Worm (Caenorhabditis elegans) whole organism, late embryonic: Measurements from ENCODE around the gene T05C1.2.

Experiments used
- C38D4.7 ChIP-seq: fragments of 200-800 bp; sonication (Bioruptor generic); optimal IDR thresholded peaks from 2 replicates; lab custom pipeline; 2018; ENCODE audit warnings: mild to moderate bottlenecking, missing genetic modification characterization, moderate library complexity, missing compliant biosample characterization
- F13H6.1 ChIP-seq: sonication (generic microtip); optimal IDR thresholded peaks from 2 replicates; lab custom pipeline; 2016; ENCODE audit warnings: missing genetic modification characterization, missing compliant biosample characterization
- K09A11.1 ChIP-seq: sonication (generic microtip); optimal IDR thresholded peaks from 2 replicates; lab custom pipeline; 2017; ENCODE audit warnings: antibody characterized with exemption, mild to moderate bottlenecking, missing genetic modification characterization, missing compliant biosample characterization; ENCODE audit not compliant: insufficient read depth
- T23F11.4 ChIP-seq: fragments of 200-800 bp; sonication (Bioruptor generic); optimal IDR thresholded peaks from 2 replicates; lab custom pipeline; 2018; ENCODE audit warnings: mild to moderate bottlenecking, missing genetic modification characterization, missing compliant biosample characterization
- ahr-1 ChIP-seq: sonication (generic microtip); optimal IDR thresholded peaks from 2 replicates; lab custom pipeline; 2016; ENCODE audit warnings: missing genetic modification characterization, missing compliant biosample characterization
- ama-1 ChIP-seq: fragments of 150-350 bp; optimal IDR thresholded peaks from 2 replicates; lab custom pipeline; 2014
- ceh-14 ChIP-seq: sonication (generic microtip); optimal IDR thresholded peaks from 2 replicates; lab custom pipeline; 2016; ENCODE audit warnings: missing genotype, missing genetic modification characterization, missing compliant biosample characterization
- ceh-18 ChIP-seq: sonication (generic microtip); optimal IDR thresholded peaks from 2 replicates; lab custom pipeline; 2016; ENCODE audit warnings: missing genetic modification characterization, missing compliant biosample characterization
- ceh-2 ChIP-seq: sonication (generic microtip); optimal IDR thresholded peaks from 2 replicates; lab custom pipeline; 2016; ENCODE audit warnings: missing genotype, missing genetic modification characterization, missing compliant biosample characterization
- ceh-31 ChIP-seq: sonication (generic microtip); optimal IDR thresholded peaks from 2 replicates; lab custom pipeline; 2016; ENCODE audit warnings: missing genetic modification characterization, missing compliant biosample characterization
- ceh-45 ChIP-seq: fragments of 200-800 bp; sonication (Bioruptor generic); IDR thresholded peaks from 2 replicates; pipeline ENCODE4 v1.3.6; 2022; ENCODE audit warnings: missing genetic modification reagents, missing genetic modification characterization, missing compliant biosample characterization
- ceh-48 ChIP-seq: sonication (generic microtip); optimal IDR thresholded peaks from 2 replicates; lab custom pipeline; 2016; ENCODE audit warnings: missing genetic modification characterization, inconsistent platforms, missing compliant biosample characterization
- dmd-4 ChIP-seq: sonication (generic microtip); optimal IDR thresholded peaks from 2 replicates; lab custom pipeline; 2016; ENCODE audit warnings: borderline replicate concordance, missing genetic modification characterization, missing compliant biosample characterization
- dve-1 ChIP-seq: sonication (generic microtip); optimal IDR thresholded peaks from 2 replicates; lab custom pipeline; 2017; ENCODE audit warnings: antibody characterized with exemption, mild to moderate bottlenecking, missing genetic modification characterization, missing compliant biosample characterization
- elt-2 ChIP-seq: sonication (generic microtip); optimal IDR thresholded peaks from 2 replicates; lab custom pipeline; 2016; ENCODE audit warnings: missing genetic modification reagents, missing genetic modification characterization, missing compliant biosample characterization
- fax-1 ChIP-seq: sonication (generic microtip); optimal IDR thresholded peaks from 2 replicates; lab custom pipeline; 2016; ENCODE audit warnings: missing genotype, missing genetic modification characterization, missing compliant biosample characterization
- fkh-6 ChIP-seq: sonication (generic microtip); optimal IDR thresholded peaks from 2 replicates; lab custom pipeline; 2016; ENCODE audit warnings: missing genetic modification characterization, missing compliant biosample characterization
- gmeb-2 ChIP-seq: sonication (generic microtip); optimal IDR thresholded peaks from 2 replicates; lab custom pipeline; 2016; ENCODE audit warnings: missing genetic modification characterization, inconsistent platforms, missing compliant biosample characterization
- hlh-13 ChIP-seq: fragments of 200-800 bp; sonication (Bioruptor generic); optimal IDR thresholded peaks from 2 replicates; lab custom pipeline; 2018; ENCODE audit warnings: mild to moderate bottlenecking, missing genetic modification characterization, missing compliant biosample characterization
- hlh-15 ChIP-seq: sonication (generic microtip); optimal IDR thresholded peaks from 2 replicates; lab custom pipeline; 2016; ENCODE audit warnings: missing genetic modification characterization, missing compliant biosample characterization
- hlh-30 ChIP-seq: sonication (generic microtip); optimal IDR thresholded peaks from 2 replicates; lab custom pipeline; 2017; ENCODE audit warnings: antibody characterized with exemption, missing genetic modification characterization, missing compliant biosample characterization; ENCODE audit not compliant: insufficient read depth
- hlh-6 ChIP-seq: sonication (generic microtip); optimal IDR thresholded peaks from 2 replicates; lab custom pipeline; 2016; ENCODE audit warnings: missing genotype, missing genetic modification characterization, missing compliant biosample characterization
- lim-6 ChIP-seq: sonication (generic microtip); optimal IDR thresholded peaks from 2 replicates; lab custom pipeline; 2016; ENCODE audit warnings: missing genetic modification characterization, missing compliant biosample characterization
- mec-3 ChIP-seq: sonication (generic microtip); optimal IDR thresholded peaks from 2 replicates; lab custom pipeline; 2016; ENCODE audit warnings: borderline replicate concordance, missing genetic modification characterization, missing compliant biosample characterization
- nhr-11 ChIP-seq: fragments of 150-350 bp; optimal IDR thresholded peaks from 2 replicates; lab custom pipeline; 2014; ENCODE audit warnings: missing biosample characterization, missing genetic modification characterization
- npax-4 ChIP-seq: sonication (generic microtip); optimal IDR thresholded peaks from 2 replicates; lab custom pipeline; 2016; ENCODE audit warnings: missing genetic modification characterization, missing compliant biosample characterization
- odd-2 ChIP-seq: sonication (generic microtip); optimal IDR thresholded peaks from 2 replicates; lab custom pipeline; 2017; ENCODE audit warnings: antibody characterized with exemption, mild to moderate bottlenecking, missing genetic modification characterization, missing compliant biosample characterization
- pqm-1 ChIP-seq: sonication (generic microtip); optimal IDR thresholded peaks from 2 replicates; lab custom pipeline; 2016; ENCODE audit warnings: missing genetic modification characterization, missing compliant biosample characterization
- rnt-1 ChIP-seq: sonication (generic microtip); optimal IDR thresholded peaks from 2 replicates; lab custom pipeline; 2016; ENCODE audit warnings: missing genetic modification characterization, missing compliant biosample characterization
- sox-4 ChIP-seq: sonication (generic microtip); optimal IDR thresholded peaks from 2 replicates; lab custom pipeline; 2017; ENCODE audit warnings: mild to moderate bottlenecking, missing genetic modification characterization, inconsistent platforms, missing compliant biosample characterization
- tbx-7 ChIP-seq: sonication (generic microtip); optimal IDR thresholded peaks from 2 replicates; lab custom pipeline; 2016; ENCODE audit warnings: missing genotype, missing genetic modification characterization, missing compliant biosample characterization
- unc-3 ChIP-seq, 2 experiments: fragments of 200-800 bp in 1 of 2; sonication (Bioruptor generic) in 1 of 2; sonication (generic microtip) in 1 of 2; conservative IDR thresholded peaks in 1 of 2; optimal IDR thresholded peaks in 1 of 2; 2 replicates each; pipeline versions ENCODE4 v1.3.6 to Lab custom; 2016 to 2022; ENCODE audit warnings: missing compliant biosample characterization in 2 of 2, missing genetic modification characterization in 2 of 2, missing genetic modification reagents in 1 of 2
- unc-42 ChIP-seq: sonication (generic microtip); optimal IDR thresholded peaks from 2 replicates; lab custom pipeline; 2016; ENCODE audit warnings: missing genotype, missing genetic modification characterization, missing compliant biosample characterization
- unc-86 ChIP-seq: sonication (generic microtip); optimal IDR thresholded peaks from 2 replicates; lab custom pipeline; 2016; ENCODE audit warnings: missing genetic modification characterization, missing compliant biosample characterization

The T05C1.2 gene

DNA sequence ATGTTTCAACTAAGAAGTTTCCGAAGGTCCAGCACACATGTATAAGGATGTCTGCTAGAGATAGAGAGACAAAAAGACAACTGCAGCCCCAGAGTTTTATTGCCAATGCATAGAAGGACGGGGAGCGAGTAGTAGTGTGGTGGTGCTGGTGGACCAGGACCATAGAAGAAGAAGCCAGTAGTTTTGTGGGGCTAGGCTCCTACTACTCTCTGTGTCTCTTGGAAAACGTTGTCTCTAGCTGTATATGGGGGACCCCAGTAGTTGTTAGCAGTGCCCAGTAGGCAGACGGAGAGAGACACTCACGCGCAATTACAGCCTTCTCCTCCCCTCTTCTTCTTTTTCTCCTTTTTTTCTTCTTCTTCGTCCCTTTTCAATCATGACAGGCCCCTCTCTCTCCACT, 25.9 kb downstream of the T05C1.2 start:
- TF ChIP-seq elt-2 (tag; lab: Kevin White, UChicago) = no peak
- no peak for TF ChIP-seq npax-4 (tag; lab: Kevin White, UChicago)
- no peak for TF ChIP-seq sox-4
- TF ChIP-seq ceh-31 = peak; percentile 59
- TF ChIP-seq ceh-14 (tag; lab: Kevin White, UChicago) = peak; percentile 42
- TF ChIP-seq odd-2 (tag; lab: Kevin White, UChicago) = no peak
- TF ChIP-seq rnt-1 (tag; lab: Kevin White, UChicago) = no peak
- TF ChIP-seq unc-42 (tag; lab: Kevin White, UChicago) = peak; percentile 53
- peak; percentile 39 for TF ChIP-seq ceh-18
- TF ChIP-seq lim-6 (tag; lab: Kevin White, UChicago) = peak; percentile 11

DNA sequence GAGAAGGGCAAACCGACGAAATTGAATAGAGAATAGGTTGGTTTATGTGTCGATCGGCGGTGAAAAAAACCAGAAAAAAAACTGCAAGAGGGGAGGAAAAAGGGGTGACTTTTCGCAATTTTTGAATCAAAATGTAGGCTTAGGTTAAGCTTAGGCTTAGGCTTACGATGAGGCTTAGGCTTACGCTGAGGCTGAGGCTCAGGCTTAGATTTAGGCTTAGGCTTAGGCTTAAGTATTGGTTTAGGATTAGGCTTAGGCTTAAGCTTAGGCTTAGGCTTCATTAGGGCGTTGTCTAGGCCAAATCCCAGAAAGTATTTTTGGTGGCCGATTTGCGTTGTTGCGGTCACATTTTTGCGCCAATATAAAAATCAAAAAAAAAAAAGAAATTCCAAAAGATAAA, 27.1 kb downstream of the T05C1.2 start:
- TF ChIP-seq dve-1 (tag; lab: Kevin White, UChicago) = peak; percentile 63
- no peak for TF ChIP-seq C38D4.7 (GFP tag; lab: Kevin White, UChicago)

DNA sequence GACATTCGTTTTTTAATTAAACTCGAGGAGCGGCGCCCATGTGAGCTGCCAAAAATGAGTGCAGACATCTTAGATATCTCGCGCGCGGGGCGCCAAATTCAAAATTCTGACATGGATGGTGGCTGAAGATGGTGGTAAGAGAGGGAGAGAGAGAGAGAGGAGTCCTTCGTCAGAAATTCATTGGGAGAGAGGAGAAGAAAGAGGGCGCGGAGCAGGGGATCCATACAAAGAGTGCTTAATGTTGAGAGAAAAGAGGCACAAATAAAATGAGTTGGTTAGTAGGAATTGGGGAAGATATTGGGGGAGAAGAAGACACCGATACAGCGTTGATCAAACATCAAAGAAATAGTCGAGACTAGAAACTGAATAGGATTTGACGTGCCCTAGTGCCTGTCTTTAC, 28.5 kb downstream of the T05C1.2 start:
- TF ChIP-seq ceh-31 (peak; percentile 4), hlh-13 (GFP tag; lab: Kevin White, UChicago) (no peak), hlh-30 (tag; lab: Kevin White, UChicago) (no peak), unc-42 (tag; lab: Kevin White, UChicago) (peak; percentile 54)

DNA sequence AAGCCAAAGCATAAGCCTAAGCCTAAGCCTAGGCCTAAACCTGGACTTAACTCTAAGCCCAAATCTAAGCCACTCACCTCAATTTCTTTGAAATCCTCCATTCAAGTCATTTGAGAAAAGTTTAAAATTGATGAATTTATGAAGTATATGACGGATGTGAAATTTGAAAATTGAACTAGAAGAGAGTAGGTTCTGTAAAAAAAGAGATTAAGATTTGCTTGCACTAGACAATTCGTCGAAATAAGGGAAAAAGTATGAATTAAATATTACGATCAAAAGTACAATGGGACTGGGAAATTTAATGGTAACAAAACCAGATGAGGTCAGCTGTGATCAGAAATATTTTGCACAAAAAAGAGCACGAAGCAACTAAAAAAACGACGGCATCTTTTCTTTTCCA, 28.9 kb downstream of the T05C1.2 start, which contains the start of gene twk-2:
TSS of gene twk-2 (minus strand) at position 101 of the 400 bp plus-strand sequence.
- TF ChIP-seq pqm-1 (tag; lab: Kevin White, UChicago) (no peak), mec-3 (no peak), F13H6.1 (no peak), dmd-4 (tag; lab: Kevin White, UChicago) (no peak), npax-4 (tag; lab: Kevin White, UChicago) (no peak), fax-1 (tag; lab: Kevin White, UChicago) (no peak), gmeb-2 (tag; lab: Kevin White, UChicago) (no peak), T23F11.4 (GFP tag; lab: Kevin White, UChicago) (no peak), ceh-48 (no peak), unc-3 (GFP tag; conservative IDR thresholded peaks at IDR 0.05; lab: Robert Waterston, UW) (no peak), unc-3 (tag; optimal IDR thresholded peaks at IDR 0.05; lab: Kevin White, UChicago) (no peak), ceh-18 (no peak), nhr-11 (tag; lab: Kevin White, UChicago) (no peak), hlh-15 (no peak), hlh-6 (no peak), unc-86 (tag; lab: Kevin White, UChicago) (no peak), K09A11.1 (tag; lab: Kevin White, UChicago) (no peak), tbx-7 (tag; lab: Kevin White, UChicago) (no peak), hlh-13 (GFP tag; lab: Kevin White, UChicago) (no peak)

DNA sequence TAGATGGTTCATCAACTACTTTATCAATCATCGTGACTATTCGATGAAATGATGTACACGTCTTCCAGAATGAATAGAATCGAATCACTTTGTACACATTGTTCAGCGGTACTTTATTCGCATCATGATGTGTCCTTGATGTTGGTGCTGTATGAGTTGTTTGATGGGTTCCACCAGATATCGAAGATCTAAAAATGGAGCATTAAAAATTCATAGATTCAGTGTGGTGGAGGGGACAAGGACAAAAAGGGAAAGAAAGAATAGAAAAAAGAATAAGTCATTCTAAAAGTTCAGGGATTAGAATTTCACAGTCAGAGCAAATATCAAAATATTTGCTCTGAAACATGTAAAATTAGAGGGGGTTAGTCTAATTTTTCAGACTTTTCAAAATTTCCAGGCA, 37.1 kb downstream of the T05C1.2 start:
- TF ChIP-seq ceh-45 (GFP tag; lab: Robert Waterston, UW) (no peak), ahr-1 (tag; lab: Kevin White, UChicago) (no peak), unc-42 (tag; lab: Kevin White, UChicago) (no peak), fkh-6 (tag; lab: Kevin White, UChicago) (no peak), ama-1 (no peak), ceh-2 (tag; lab: Kevin White, UChicago) (no peak)
- TF ChIP-seq, all 69 proteins: peak for 0
